Worm (Caenorhabditis elegans) whole organism, young adult: ENCODE data around the gene rpac-19.

ENCODE experiments used
- C17E4.6 ChIP-seq: fragments of 200-800 bp; sonication (Bioruptor generic); IDR thresholded peaks from 2 replicates; pipeline ENCODE4 v1.3.6; 2022; ENCODE audit warnings: missing genetic modification reagents, missing genetic modification characterization, missing compliant biosample characterization
- F33H1.4 ChIP-seq: fragments of 200-800 bp; sonication (Bioruptor generic); IDR thresholded peaks from 2 replicates; pipeline ENCODE4 v1.3.6; 2022; ENCODE audit warnings: missing genetic modification reagents, missing genetic modification characterization, missing compliant biosample characterization
- F49E8.2 ChIP-seq: sonication (generic microtip); optimal IDR thresholded peaks from 3 replicates; lab custom pipeline; 2017; ENCODE audit warnings: missing genetic modification characterization, mild to moderate bottlenecking, missing compliant biosample characterization, antibody characterized with exemption, moderate library complexity; ENCODE audit not compliant: insufficient read depth
- F52B5.7 ChIP-seq: sonication (generic microtip); optimal IDR thresholded peaks from 2 replicates; lab custom pipeline; 2016; ENCODE audit warnings: mild to moderate bottlenecking, missing genetic modification characterization, missing compliant biosample characterization
- F55B11.4 ChIP-seq: sonication (generic microtip); optimal IDR thresholded peaks from 2 replicates; lab custom pipeline; 2016; ENCODE audit warnings: missing compliant biosample characterization, missing genetic modification characterization, borderline replicate concordance; ENCODE audit not compliant: insufficient read depth
- F57A8.1 ChIP-seq: fragments of 200-800 bp; sonication (Bioruptor generic); optimal IDR thresholded peaks from 2 replicates; lab custom pipeline; 2018; ENCODE audit warnings: mild to moderate bottlenecking, missing genetic modification characterization, moderate library complexity, missing compliant biosample characterization
- K12H6.12 ChIP-seq: fragments of 200-800 bp; sonication (Bioruptor generic); optimal IDR thresholded peaks from 2 replicates; lab custom pipeline; 2018; ENCODE audit warnings: mild to moderate bottlenecking, missing genetic modification characterization, missing compliant biosample characterization
- Y53F4B.3 ChIP-seq: fragments of 200-800 bp; sonication (Bioruptor generic); IDR thresholded peaks from 2 replicates; pipeline ENCODE4 v1.3.6; 2022; ENCODE audit warnings: missing genetic modification reagents, missing genetic modification characterization, missing compliant biosample characterization
- Y67H2A.10 ChIP-seq: fragments of 200-800 bp; sonication (Bioruptor generic); conservative IDR thresholded peaks from 2 replicates; pipeline ENCODE4 v1.3.6; 2022; ENCODE audit warnings: missing genetic modification reagents, missing genetic modification characterization, missing compliant biosample characterization
- akir-1 ChIP-seq: fragments of 200-800 bp; sonication (Bioruptor generic); optimal IDR thresholded peaks from 2 replicates; lab custom pipeline; 2018; ENCODE audit warnings: mild to moderate bottlenecking, missing genetic modification characterization, moderate library complexity, missing compliant biosample characterization
- ama-1 ChIP-seq, 3 experiments: fragments of 150-350 bp in 1 of 3; sonication (generic microtip) in 2 of 3; optimal IDR thresholded peaks; 2 replicates each; lab custom pipeline; 2014 to 2018; ENCODE audit warnings: missing biosample characterization in 2 of 3, missing genetic modification characterization in 2 of 3, missing genetic modification reagents in 2 of 3
- athp-1 ChIP-seq: sonication (generic microtip); optimal IDR thresholded peaks from 2 replicates; lab custom pipeline; 2017; ENCODE audit warnings: mild to moderate bottlenecking, missing genetic modification characterization, missing compliant biosample characterization
- ccch-3 ChIP-seq: fragments of 200-800 bp; sonication (Bioruptor generic); optimal IDR thresholded peaks from 2 replicates; lab custom pipeline; 2018; ENCODE audit warnings: mild to moderate bottlenecking, missing genetic modification characterization, missing compliant biosample characterization
- cebp-2 ChIP-seq: fragments of 200-800 bp; sonication (Bioruptor generic); IDR thresholded peaks from 2 replicates; pipeline ENCODE4 v1.3.6; 2022; ENCODE audit warnings: missing genetic modification characterization, missing compliant biosample characterization
- ceh-27 ChIP-seq: fragments of 200-800 bp; sonication (Bioruptor generic); optimal IDR thresholded peaks from 2 replicates; lab custom pipeline; 2018; ENCODE audit warnings: mild to moderate bottlenecking, missing genetic modification characterization, moderate library complexity, missing compliant biosample characterization
- die-1 ChIP-seq: sonication (generic microtip); optimal IDR thresholded peaks from 2 replicates; lab custom pipeline; 2016; ENCODE audit warnings: missing genotype, mild to moderate bottlenecking, missing genetic modification characterization, missing compliant biosample characterization
- egl-44 ChIP-seq: fragments of 200-800 bp; sonication (Bioruptor generic); IDR thresholded peaks from 2 replicates; pipeline ENCODE4 v1.3.6; 2022; ENCODE audit warnings: missing genetic modification reagents, missing genetic modification characterization, missing compliant biosample characterization
- ekl-4 ChIP-seq: fragments of 200-800 bp; sonication (Bioruptor generic); IDR thresholded peaks from 2 replicates; pipeline ENCODE4 v1.3.6; 2022; ENCODE audit warnings: missing genetic modification reagents, missing genetic modification characterization, missing compliant biosample characterization
- fkh-3 ChIP-seq: sonication (generic microtip); optimal IDR thresholded peaks from 2 replicates; lab custom pipeline; 2016; ENCODE audit warnings: mild to moderate bottlenecking, missing genetic modification characterization, missing compliant biosample characterization
- him-1 ChIP-seq: sonication (generic microtip); optimal IDR thresholded peaks from 2 replicates; lab custom pipeline; 2016; ENCODE audit warnings: missing genotype, missing genetic modification reagents, missing genetic modification characterization, missing compliant biosample characterization
- lsl-1 ChIP-seq: fragments of 200-800 bp; sonication (Bioruptor generic); optimal IDR thresholded peaks from 2 replicates; lab custom pipeline; 2018; ENCODE audit warnings: mild to moderate bottlenecking, missing genetic modification characterization, moderate library complexity, missing compliant biosample characterization
- lsy-27 ChIP-seq: sonication (generic microtip); optimal IDR thresholded peaks from 2 replicates; lab custom pipeline; 2017; ENCODE audit warnings: missing genetic modification characterization, mild to moderate bottlenecking, missing compliant biosample characterization, antibody characterized with exemption, missing genotype, borderline replicate concordance; ENCODE audit not compliant: insufficient read depth
- madf-6 ChIP-seq: fragments of 200-800 bp; sonication (Bioruptor generic); IDR thresholded peaks from 2 replicates; pipeline ENCODE4 v1.3.6; 2022; ENCODE audit warnings: missing genetic modification reagents, missing genetic modification characterization, missing compliant biosample characterization
- mcd-1 ChIP-seq: fragments of 200-800 bp; sonication (Bioruptor generic); IDR thresholded peaks from 2 replicates; pipeline ENCODE4 v1.3.6; 2022; ENCODE audit warnings: missing genetic modification reagents, missing genetic modification characterization, missing compliant biosample characterization
- mxl-1 ChIP-seq: sonication (generic microtip); optimal IDR thresholded peaks from 2 replicates; lab custom pipeline; 2016; ENCODE audit warnings: missing genetic modification characterization, missing compliant biosample characterization
- nhr-179 ChIP-seq: sonication (generic microtip); optimal IDR thresholded peaks from 2 replicates; lab custom pipeline; 2016; ENCODE audit warnings: mild to moderate bottlenecking, missing genetic modification characterization, missing compliant biosample characterization
- nhr-80 ChIP-seq: sonication (generic microtip); optimal IDR thresholded peaks from 2 replicates; lab custom pipeline; 2016; ENCODE audit warnings: missing genetic modification characterization, missing compliant biosample characterization
- rcor-1 ChIP-seq: fragments of 200-800 bp; sonication (Bioruptor generic); IDR thresholded peaks from 2 replicates; pipeline ENCODE4 v1.3.6; 2022; ENCODE audit warnings: missing genetic modification reagents, missing genetic modification characterization, missing compliant biosample characterization
- rec-8 ChIP-seq, 2 experiments: sonication (generic microtip); optimal IDR thresholded peaks; 2 replicates each; lab custom pipeline; 2016; ENCODE audit warnings: mild to moderate bottlenecking in 2 of 2, missing genetic modification characterization in 2 of 2, missing genetic modification reagents in 2 of 2, missing genotype in 2 of 2, missing biosample characterization in 1 of 2, missing compliant biosample characterization in 1 of 2, moderate library complexity in 1 of 2
- repo-1 ChIP-seq: sonication (generic microtip); optimal IDR thresholded peaks from 2 replicates; lab custom pipeline; 2017; ENCODE audit warnings: mild to moderate bottlenecking, missing genetic modification characterization, missing compliant biosample characterization
- rpc-1 ChIP-seq, 2 experiments: fragments of 150-350 bp in 1 of 2; sonication (generic microtip) in 1 of 2; optimal IDR thresholded peaks; 2 replicates each; lab custom pipeline; 2014 to 2018; ENCODE audit warnings: missing biosample characterization in 1 of 2, missing genetic modification characterization in 1 of 2, missing genetic modification reagents in 1 of 2, missing genotype in 1 of 2
- sdz-38 ChIP-seq: sonication (generic microtip); optimal IDR thresholded peaks from 2 replicates; lab custom pipeline; 2016; ENCODE audit warnings: missing genotype, missing genetic modification characterization, missing compliant biosample characterization
- sea-2 ChIP-seq: fragments of 200-800 bp; sonication (Bioruptor generic); IDR thresholded peaks from 2 replicates; pipeline ENCODE4 v1.3.6; 2022; ENCODE audit warnings: missing genetic modification characterization, missing compliant biosample characterization
- snpc-1.1 ChIP-seq: sonication (generic microtip); optimal IDR thresholded peaks from 2 replicates; lab custom pipeline; 2017; ENCODE audit warnings: missing genetic modification characterization, mild to moderate bottlenecking, missing compliant biosample characterization, antibody characterized with exemption, moderate library complexity, missing genotype, missing genetic modification reagents; ENCODE audit not compliant: insufficient read depth
- unc-130 ChIP-seq: sonication (generic microtip); optimal IDR thresholded peaks from 2 replicates; lab custom pipeline; 2016; ENCODE audit warnings: missing genetic modification reagents, missing genetic modification characterization, missing compliant biosample characterization
- zfh-2 ChIP-seq: fragments of 200-800 bp; sonication (Bioruptor generic); conservative IDR thresholded peaks from 2 replicates; pipeline ENCODE4 v1.3.6; 2022; ENCODE audit warnings: missing genetic modification reagents, missing genetic modification characterization, missing compliant biosample characterization
- zim-3 ChIP-seq: sonication (generic microtip); optimal IDR thresholded peaks from 2 replicates; lab custom pipeline; 2017; ENCODE audit warnings: mild to moderate bottlenecking, missing genetic modification characterization, moderate library complexity, missing compliant biosample characterization
- ztf-25 ChIP-seq: fragments of 200-800 bp; sonication (Bioruptor generic); IDR thresholded peaks from 2 replicates; pipeline ENCODE4 v1.3.6; 2022; ENCODE audit warnings: missing genetic modification reagents, missing genetic modification characterization, missing compliant biosample characterization
- ztf-3 ChIP-seq: fragments of 200-800 bp; sonication (Bioruptor generic); optimal IDR thresholded peaks from 2 replicates; lab custom pipeline; 2018; ENCODE audit warnings: mild to moderate bottlenecking, missing genetic modification characterization, missing compliant biosample characterization

rpac-19 gene

ce11 chrIII:9662266-9662959, 32.7 kb upstream of the rpac-19 start:
- TF ChIP-seq Y67H2A.10 (GFP tag; lab: Robert Waterston, UW) (no peak), K12H6.12 (tag; lab: Kevin White, UChicago) (peak; percentile 22), snpc-1.1 (tag; lab: Kevin White, UChicago) (no peak), egl-44 (GFP tag; lab: Robert Waterston, UW) (no peak)

- TF ChIP-seq lsy-27 (tag; lab: Kevin White, UChicago), result no peak
- TF ChIP-seq zim-3 (tag; lab: Kevin White, UChicago), result no peak
- no peak for TF ChIP-seq ccch-3 (GFP tag; lab: Kevin White, UChicago)
- TF ChIP-seq die-1, result no peak
- no peak for TF ChIP-seq F55B11.4 (tag; lab: Kevin White, UChicago)
- TF ChIP-seq nhr-80 (tag; lab: Kevin White, UChicago), result no peak
- TF ChIP-seq Y53F4B.3, result no peak
- no peak for TF ChIP-seq madf-6
- TF ChIP-seq ekl-4, result no peak
- no peak for TF ChIP-seq lsl-1 (GFP tag; lab: Kevin White, UChicago)
- TF ChIP-seq ztf-3 (GFP tag; lab: Kevin White, UChicago), result no peak
- TF ChIP-seq repo-1 (tag; lab: Kevin White, UChicago), result no peak
- TF ChIP-seq unc-130 (GFP tag; lab: Kevin White, UChicago), result no peak
- no peak for TF ChIP-seq rec-8 (tag; optimal IDR thresholded peaks at IDR 0.05; lab: Kevin White, UChicago)
Measured at ce11 chrIII:9661119-9661518, 31.4 kb upstream of the rpac-19 start.

DNA sequence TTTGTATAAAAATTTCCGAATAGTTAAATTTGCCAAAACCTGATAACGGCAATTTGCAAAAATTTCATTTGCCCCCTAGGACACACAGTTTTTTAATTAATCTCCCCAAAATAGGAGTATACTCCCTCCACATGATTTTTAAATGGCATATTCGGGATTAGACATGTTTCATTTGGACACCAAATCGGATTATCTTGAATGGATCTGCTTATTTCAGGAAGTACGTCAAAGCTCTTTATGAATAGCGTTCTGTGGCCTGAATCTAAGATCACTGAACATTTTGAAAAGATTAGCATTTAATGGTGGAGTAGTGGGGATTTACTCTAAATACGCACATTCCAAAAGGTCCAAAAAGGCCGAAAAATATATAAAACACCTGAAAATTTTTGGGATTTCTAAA, 28.9 kb upstream of the rpac-19 start:
- no peak for TF ChIP-seq rpc-1 (optimal IDR thresholded peaks at IDR 0.05; lab: Kevin White, UChicago)
- no peak for TF ChIP-seq rpc-1 (tag; optimal IDR thresholded peaks at IDR 0.05; lab: Kevin White, UChicago)
- no peak for TF ChIP-seq C17E4.6 (GFP tag; lab: Robert Waterston, UW)
- no peak for TF ChIP-seq F33H1.4 (GFP tag; lab: Robert Waterston, UW)
- TF ChIP-seq nhr-179 (tag; lab: Kevin White, UChicago), result no peak
- TF ChIP-seq ama-1 (optimal IDR thresholded peaks at IDR 0.05; lab: Kevin White, UChicago), result no peak
- TF ChIP-seq ama-1 (GFP tag; optimal IDR thresholded peaks at IDR 0.05; lab: Kevin White, UChicago), result no peak
- TF ChIP-seq rec-8 (tag; optimal IDR thresholded peaks at IDR 0.05; lab: Kevin White, UChicago), result no peak
- no peak for TF ChIP-seq K12H6.12 (tag; lab: Kevin White, UChicago)
- TF ChIP-seq ztf-25 (GFP tag; lab: Robert Waterston, UW), result no peak
- no peak for TF ChIP-seq sdz-38 (tag; lab: Kevin White, UChicago)

ce11 chrIII:9655802-9656201, 26.1 kb upstream of the rpac-19 start, which contains the start of gene C15H7.4:
TSS of gene C15H7.4 (minus strand) at chrIII:9655902.
- TF ChIP-seq sea-2 (GFP tag; lab: Robert Waterston, UW), result no peak
- no peak for TF ChIP-seq rcor-1 (GFP tag; lab: Robert Waterston, UW)
- no peak for TF ChIP-seq F57A8.1 (GFP tag; lab: Kevin White, UChicago)

DNA sequence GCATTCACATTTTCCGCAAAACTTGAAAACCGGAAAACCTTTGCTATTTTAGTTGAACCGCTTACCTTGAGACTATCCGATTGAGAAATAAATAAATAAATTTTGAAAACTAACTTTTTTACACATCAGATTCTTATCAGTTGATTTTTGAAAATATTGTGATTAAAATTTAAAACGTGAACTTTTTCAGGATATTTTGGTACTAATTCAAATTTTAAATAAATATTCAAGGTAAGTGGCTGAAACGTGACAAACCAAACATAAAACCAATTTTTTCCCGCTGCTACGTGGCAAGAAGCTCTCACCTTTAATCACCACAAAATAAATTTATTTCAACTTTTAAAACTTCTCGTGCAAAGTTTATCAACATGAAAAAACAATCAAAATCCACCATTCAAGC, 22.2 kb upstream of the rpac-19 start, which contains the start of gene C15H7.3:
Gene C15H7.3, minus strand, starts transcription at position 101 of the 400 bp plus-strand sequence.
- TF ChIP-seq him-1, result no peak
- no peak for TF ChIP-seq rec-8 (tag; optimal IDR thresholded peaks at IDR 0.05; lab: Kevin White, UChicago)
- no peak for TF ChIP-seq lsl-1 (GFP tag; lab: Kevin White, UChicago)
- no peak for TF ChIP-seq repo-1 (tag; lab: Kevin White, UChicago)
- no peak for TF ChIP-seq F52B5.7
- no peak for TF ChIP-seq ama-1 (optimal IDR thresholded peaks at IDR 0.05; lab: Kevin White, UChicago)
- no peak for TF ChIP-seq ama-1 (GFP tag; optimal IDR thresholded peaks at IDR 0.05; lab: Kevin White, UChicago)
- no peak for TF ChIP-seq akir-1 (GFP tag; lab: Kevin White, UChicago)
- TF ChIP-seq F49E8.2 (tag; lab: Kevin White, UChicago), result no peak
- TF ChIP-seq athp-1 (tag; lab: Kevin White, UChicago), result no peak
- TF ChIP-seq cebp-2 (GFP tag; lab: Robert Waterston, UW), result no peak
- TF ChIP-seq zfh-2 (GFP tag; lab: Robert Waterston, UW), result no peak
- no peak for TF ChIP-seq ceh-27 (GFP tag; lab: Kevin White, UChicago)
- no peak for TF ChIP-seq mxl-1 (tag; lab: Kevin White, UChicago)
- no peak for TF ChIP-seq rcor-1 (GFP tag; lab: Robert Waterston, UW)
- no peak for TF ChIP-seq fkh-3 (tag; lab: Kevin White, UChicago)
- TF ChIP-seq mcd-1, result no peak
